Fruit fly (Drosophila melanogaster) whole organism, embryonic: ENCODE measurements around the gene Tnpo.

ENCODE experiments used
- Asciz ChIP-seq: fragments of 200-800 bp; sonication (Bioruptor generic); optimal IDR thresholded peaks from 2 replicates; lab custom pipeline; 2017; ENCODE audit warnings: missing biosample characterization, mild to moderate bottlenecking, missing genetic modification characterization, missing genetic modification reagents
- CG10147 ChIP-seq: fragments of 200-800 bp; sonication (Bioruptor generic); optimal IDR thresholded peaks from 2 replicates; lab custom pipeline; 2019; ENCODE audit warnings: missing biosample characterization, mild to moderate bottlenecking, missing genetic modification characterization, moderate library complexity
- CG10431 ChIP-seq: fragments of 200-800 bp; sonication (Bioruptor generic); optimal IDR thresholded peaks from 3 replicates; lab custom pipeline; 2018; ENCODE audit warnings: missing biosample characterization, mild to moderate bottlenecking, missing genetic modification characterization
- CG10543 ChIP-seq: fragments of 200-800 bp; sonication (Bioruptor generic); optimal IDR thresholded peaks from 3 replicates; lab custom pipeline; 2017; ENCODE audit warnings: missing biosample characterization, mild to moderate bottlenecking, missing genetic modification characterization, moderate library complexity
- CG11398 ChIP-seq: fragments of 200-800 bp; sonication (Bioruptor generic); optimal IDR thresholded peaks from 2 replicates; lab custom pipeline; 2016; ENCODE audit warnings: missing biosample characterization, missing genetic modification characterization
- CG12769 ChIP-seq: fragments of 200-800 bp; sonication (Bioruptor generic); optimal IDR thresholded peaks from 2 replicates; lab custom pipeline; 2019; ENCODE audit warnings: missing biosample characterization, mild to moderate bottlenecking, missing genetic modification characterization, moderate library complexity
- CG13287 ChIP-seq: fragments of 200-800 bp; sonication (Bioruptor generic); IDR thresholded peaks from 2 replicates; pipeline ENCODE4 v1.3.6; 2022; ENCODE audit warnings: missing biosample characterization, missing genetic modification characterization; ENCODE audit not compliant: partially characterized antibody
- CG15073 ChIP-seq: fragments of 200-800 bp; sonication (Bioruptor generic); optimal IDR thresholded peaks from 2 replicates; lab custom pipeline; 2016; ENCODE audit warnings: missing biosample characterization, missing genetic modification characterization
- CG1647 ChIP-seq: fragments of 200-800 bp; sonication (Bioruptor generic); optimal IDR thresholded peaks from 3 replicates; lab custom pipeline; 2016; ENCODE audit warnings: missing biosample characterization, missing genetic modification characterization
- CG17568 ChIP-seq: fragments of 200-800 bp; sonication (Bioruptor generic); optimal IDR thresholded peaks from 2 replicates; lab custom pipeline; 2018; ENCODE audit warnings: missing biosample characterization, mild to moderate bottlenecking, missing genetic modification characterization, moderate library complexity
- CG17912 ChIP-seq: fragments of 200-800 bp; sonication (Bioruptor generic); optimal IDR thresholded peaks from 2 replicates; lab custom pipeline; 2018; ENCODE audit warnings: missing biosample characterization, mild to moderate bottlenecking, missing genetic modification characterization
- CG2202 ChIP-seq: fragments of 200-800 bp; sonication (Bioruptor generic); optimal IDR thresholded peaks from 2 replicates; lab custom pipeline; 2018; ENCODE audit warnings: missing biosample characterization, mild to moderate bottlenecking, missing genetic modification characterization
- CG3163 ChIP-seq: fragments of 200-800 bp; sonication (Bioruptor generic); optimal IDR thresholded peaks from 3 replicates; lab custom pipeline; 2016; ENCODE audit warnings: missing biosample characterization, missing genetic modification characterization
- CG32772 ChIP-seq: fragments of 200-800 bp; sonication (Bioruptor generic); IDR thresholded peaks from 2 replicates; pipeline ENCODE4 v1.3.6; 2022; ENCODE audit warnings: missing biosample characterization, missing genetic modification characterization
- CG4424 ChIP-seq: fragments of 200-800 bp; sonication (Bioruptor generic); optimal IDR thresholded peaks from 3 replicates; lab custom pipeline; 2016; ENCODE audit warnings: missing biosample characterization, missing genetic modification characterization
- CG7745 ChIP-seq: fragments of 200-800 bp; sonication (Bioruptor generic); optimal IDR thresholded peaks from 2 replicates; lab custom pipeline; 2018; ENCODE audit warnings: missing biosample characterization, mild to moderate bottlenecking, missing genetic modification characterization, moderate library complexity
- CG7987 ChIP-seq: fragments of 200-800 bp; sonication (Bioruptor generic); optimal IDR thresholded peaks from 2 replicates; lab custom pipeline; 2018; ENCODE audit warnings: missing biosample characterization, mild to moderate bottlenecking, missing genetic modification characterization, moderate library complexity
- CG9437 ChIP-seq: fragments of 200-800 bp; sonication (Bioruptor generic); optimal IDR thresholded peaks from 2 replicates; lab custom pipeline; 2018; ENCODE audit warnings: missing biosample characterization, mild to moderate bottlenecking, missing genetic modification characterization
- Dref ChIP-seq: fragments of 200-800 bp; sonication (Bioruptor generic); IDR thresholded peaks from 2 replicates; pipeline ENCODE4 v1.3.6; 2022; ENCODE audit warnings: missing biosample characterization, missing genetic modification characterization
- E2f2 ChIP-seq: fragments of 200-800 bp; sonication (Bioruptor generic); IDR thresholded peaks from 2 replicates; pipeline ENCODE4 v1.3.6; 2022; ENCODE audit warnings: missing biosample characterization, missing genetic modification characterization
- Eip74EF ChIP-seq, 2 experiments: fragments of 200-800 bp in 1 of 2; fragments of >200 bp in 1 of 2; sonication (Bioruptor generic) in 1 of 2; optimal IDR thresholded peaks; 2 replicates each; lab custom pipeline; 2017 to 2019; ENCODE audit warnings: missing biosample characterization in 2 of 2, missing genetic modification characterization in 2 of 2, mild to moderate bottlenecking in 1 of 2, moderate library complexity in 1 of 2
- Jarid2 ChIP-seq: fragments of 200-800 bp; sonication (Bioruptor generic); optimal IDR thresholded peaks from 3 replicates; lab custom pipeline; 2017; ENCODE audit warnings: mild to moderate bottlenecking, missing biosample characterization, missing genetic modification reagents, missing genetic modification characterization
- Mes4 ChIP-seq: fragments of 200-800 bp; sonication (Bioruptor generic); optimal IDR thresholded peaks from 2 replicates; lab custom pipeline; 2016; ENCODE audit warnings: missing biosample characterization, missing genetic modification characterization
- NFAT ChIP-seq: fragments of 200-800 bp; sonication (Bioruptor generic); IDR thresholded peaks from 2 replicates; pipeline ENCODE4 v1.3.6; 2022; ENCODE audit warnings: missing biosample characterization, missing genetic modification characterization
- Nf-YA ChIP-seq: fragments of 200-800 bp; sonication (Bioruptor generic); IDR thresholded peaks from 2 replicates; pipeline ENCODE4 v1.3.6; 2022; ENCODE audit warnings: missing biosample characterization, missing genetic modification characterization
- Opbp ChIP-seq: fragments of 200-800 bp; sonication (Bioruptor generic); IDR thresholded peaks from 3 replicates; pipeline ENCODE4 v1.3.6; 2022; ENCODE audit warnings: missing biosample characterization, missing genetic modification characterization; ENCODE audit not compliant: partially characterized antibody
- Ravus ChIP-seq: fragments of 200-800 bp; sonication (Bioruptor generic); IDR thresholded peaks from 2 replicates; pipeline ENCODE4 v1.3.6; 2022; ENCODE audit warnings: missing biosample characterization, missing genetic modification characterization
- Rx ChIP-seq: fragments of 200-800 bp; sonication (Bioruptor generic); IDR thresholded peaks from 2 replicates; pipeline ENCODE4 v1.3.6; 2022; ENCODE audit warnings: missing biosample characterization, missing genetic modification characterization
- Usf ChIP-seq: fragments of 200-800 bp; sonication (Bioruptor generic); optimal IDR thresholded peaks from 2 replicates; lab custom pipeline; 2017; ENCODE audit warnings: missing genotype, missing biosample characterization, missing genetic modification characterization
- Xrp1 ChIP-seq: fragments of 200-800 bp; sonication (Bioruptor generic); IDR thresholded peaks from 2 replicates; pipeline ENCODE4 v1.3.6; 2022; ENCODE audit warnings: missing biosample characterization, missing genetic modification characterization
- ara ChIP-seq: fragments of 200-800 bp; sonication (Bioruptor generic); IDR thresholded peaks from 2 replicates; pipeline ENCODE4 v1.3.6; 2022; ENCODE audit warnings: missing biosample characterization, missing genetic modification characterization
- ci ChIP-seq: fragments of 200-800 bp; sonication (Bioruptor generic); IDR thresholded peaks from 3 replicates; pipeline ENCODE4 v1.3.6; 2022; ENCODE audit warnings: missing biosample characterization, missing genetic modification characterization
- dpn ChIP-seq, 2 experiments: fragments of 200-800 bp; sonication (Bioruptor generic); optimal IDR thresholded peaks; 3 replicates each; lab custom pipeline; 2016; ENCODE audit warnings: missing biosample characterization in 2 of 2, missing genetic modification characterization in 2 of 2
- ewg ChIP-seq: fragments of 200-800 bp; sonication (Bioruptor generic); optimal IDR thresholded peaks from 3 replicates; lab custom pipeline; 2017; ENCODE audit warnings: mild to moderate bottlenecking, missing biosample characterization, missing genetic modification reagents, missing genetic modification characterization
- gsb ChIP-seq: fragments of 200-800 bp; sonication (Bioruptor generic); IDR thresholded peaks from 2 replicates; pipeline ENCODE4 v1.3.6; 2022; ENCODE audit warnings: missing biosample characterization, missing genetic modification characterization
- hbn ChIP-seq: fragments of 200-800 bp; sonication (Bioruptor generic); IDR thresholded peaks from 2 replicates; pipeline ENCODE4 v1.3.6; 2022; ENCODE audit warnings: missing biosample characterization, missing genetic modification characterization; ENCODE audit not compliant: partially characterized antibody
- insv ChIP-seq, 2 experiments: fragments of 200-800 bp; sonication (Bioruptor generic); optimal IDR thresholded peaks; 3 replicates each; lab custom pipeline; 2016 to 2018; ENCODE audit warnings: missing biosample characterization in 2 of 2, missing genetic modification characterization in 2 of 2
- inv ChIP-seq: fragments of 200-800 bp; sonication (Bioruptor generic); IDR thresholded peaks from 2 replicates; pipeline ENCODE4 v1.3.6; 2022; ENCODE audit warnings: missing biosample characterization, missing genetic modification characterization; ENCODE audit not compliant: partially characterized antibody
- lbe ChIP-seq: fragments of 200-800 bp; sonication (Bioruptor generic); optimal IDR thresholded peaks from 2 replicates; lab custom pipeline; 2016; ENCODE audit warnings: missing biosample characterization, mild to moderate bottlenecking, missing genetic modification characterization
- nom ChIP-seq: fragments of 200-800 bp; sonication (Bioruptor generic); optimal IDR thresholded peaks from 2 replicates; lab custom pipeline; 2017; ENCODE audit warnings: missing biosample characterization, missing genetic modification characterization, mild to moderate bottlenecking, moderate library complexity, missing genetic modification reagents
- sisA ChIP-seq: fragments of 200-800 bp; sonication (Bioruptor generic); IDR thresholded peaks from 2 replicates; pipeline ENCODE4 v1.3.6; 2022; ENCODE audit warnings: missing biosample characterization, missing genetic modification characterization
- sna ChIP-seq: fragments of 200-800 bp; sonication (Bioruptor generic); IDR thresholded peaks from 2 replicates; pipeline ENCODE4 v1.3.6; 2022; ENCODE audit warnings: missing biosample characterization, missing genetic modification characterization; ENCODE audit not compliant: partially characterized antibody
- stwl ChIP-seq: fragments of 200-800 bp; sonication (Bioruptor generic); optimal IDR thresholded peaks from 3 replicates; lab custom pipeline; 2018; ENCODE audit warnings: missing biosample characterization, mild to moderate bottlenecking, missing genetic modification characterization, moderate library complexity
- sug ChIP-seq: fragments of 200-800 bp; optimal IDR thresholded peaks from 2 replicates; lab custom pipeline; 2019; ENCODE audit warnings: missing biosample characterization, mild to moderate bottlenecking, missing genetic modification characterization, moderate library complexity
- tap ChIP-seq: fragments of 200-800 bp; optimal IDR thresholded peaks from 3 replicates; lab custom pipeline; 2019; ENCODE audit warnings: missing biosample characterization, mild to moderate bottlenecking, missing genetic modification characterization, moderate library complexity
- tll ChIP-seq, 2 experiments: fragments of 200-800 bp in 1 of 2; fragments of >200 bp in 1 of 2; sonication (Bioruptor generic) in 1 of 2; optimal IDR thresholded peaks; 2 replicates each; lab custom pipeline; 2017 to 2019; ENCODE audit warnings: missing biosample characterization in 2 of 2, missing genetic modification characterization in 2 of 2, mild to moderate bottlenecking in 1 of 2, moderate library complexity in 1 of 2
- tx ChIP-seq: fragments of 200-800 bp; sonication (Bioruptor generic); optimal IDR thresholded peaks from 2 replicates; lab custom pipeline; 2016; ENCODE audit warnings: missing biosample characterization, missing genetic modification characterization
- unc-4 ChIP-seq: fragments of 200-800 bp; sonication (Bioruptor generic); IDR thresholded peaks from 2 replicates; pipeline ENCODE4 v1.3.6; 2022; ENCODE audit warnings: missing biosample characterization, missing genetic modification characterization; ENCODE audit not compliant: partially characterized antibody

The Tnpo gene

DNA sequence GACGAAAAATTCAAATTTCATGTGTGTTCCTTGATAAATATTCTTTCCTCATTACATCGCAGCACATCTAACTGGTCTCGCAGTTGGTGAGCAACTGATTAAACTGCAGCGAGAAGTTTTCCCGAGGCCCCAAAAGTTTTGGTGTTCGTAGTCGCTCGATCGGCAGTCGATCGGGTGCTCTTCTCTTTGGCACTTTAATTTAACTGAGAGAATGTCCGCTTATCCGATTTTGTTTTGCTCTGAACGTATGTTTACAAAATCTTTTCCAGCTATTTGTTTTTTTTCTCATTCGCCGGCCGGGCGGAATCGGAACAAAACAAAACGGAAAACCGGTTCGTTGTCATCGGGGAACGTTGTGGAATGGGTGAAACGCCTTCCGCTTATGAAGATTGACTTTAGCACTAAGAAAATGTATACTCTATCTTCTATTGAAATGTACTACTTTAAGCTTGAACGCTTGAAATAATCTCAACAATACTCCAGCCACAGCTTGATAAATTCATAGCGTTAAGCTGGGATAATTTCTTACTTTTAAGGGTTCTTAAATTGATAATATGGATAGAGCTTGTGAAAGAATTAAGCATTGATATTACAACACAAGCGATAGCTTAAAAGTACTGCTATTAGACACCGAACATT is 25.4 kb downstream of the Tnpo start:
- TF ChIP-seq CG9437 = no peak
- no peak for TF ChIP-seq sisA (GFP tag; lab: Robert Waterston, UW)
- peak; percentile 36 for TF ChIP-seq Asciz
- TF ChIP-seq tap (tag; lab: Kevin White, UChicago) = no peak
- no peak for TF ChIP-seq Dref (GFP tag; lab: Robert Waterston, UW)
- TF ChIP-seq lbe = peak; percentile 44
- no peak for TF ChIP-seq CG10543 (GFP tag; lab: Kevin White, UChicago)
- no peak for TF ChIP-seq CG15073 (GFP tag; lab: Kevin White, UChicago)
- TF ChIP-seq Xrp1 = no peak
- no peak for TF ChIP-seq inv (GFP tag; lab: Robert Waterston, UW)
- no peak for TF ChIP-seq Rx
- TF ChIP-seq CG7987 (GFP tag; lab: Kevin White, UChicago) = no peak
- no peak for TF ChIP-seq CG10147 (GFP tag; lab: Kevin White, UChicago)
- TF ChIP-seq unc-4 (GFP tag; lab: Robert Waterston, UW) = peak; percentile 33
- TF ChIP-seq hbn (GFP tag; lab: Robert Waterston, UW) = no peak
- no peak for TF ChIP-seq CG4424 (GFP tag; lab: Kevin White, UChicago)
- TF ChIP-seq CG2202 (tag; lab: Kevin White, UChicago) = no peak
- no peak for TF ChIP-seq NFAT (GFP tag; lab: Robert Waterston, UW)
- no peak for TF ChIP-seq dpn (GFP tag; optimal IDR thresholded peaks at IDR 0.05; lab: Kevin White, UChicago)
- peak; percentile 78; the same call in 2 of the 3 replicates for TF ChIP-seq ci (GFP tag; lab: Robert Waterston, UW)
- no peak for TF ChIP-seq Nf-YA
- no peak for TF ChIP-seq CG32772
- peak; percentile 58 for TF ChIP-seq CG17568 (GFP tag; lab: Kevin White, UChicago)
- no peak for TF ChIP-seq CG10431 (GFP tag; lab: Kevin White, UChicago)
- TF ChIP-seq ara = no peak
- no peak for TF ChIP-seq Ravus (GFP tag; lab: Robert Waterston, UW)
- peak; percentile 21 for TF ChIP-seq CG12769
- no peak for TF ChIP-seq gsb (GFP tag; lab: Robert Waterston, UW)
- peak; percentile 62 for TF ChIP-seq CG3163 (GFP tag; lab: Kevin White, UChicago)
- TF ChIP-seq Usf (GFP tag; lab: Kevin White, UChicago) = no peak
- peak; percentile 3 for TF ChIP-seq stwl (tag; lab: Kevin White, UChicago)
- TF ChIP-seq tx (GFP tag; lab: Kevin White, UChicago) = no peak
- peak; percentile 13 for TF ChIP-seq CG17912 (GFP tag; lab: Kevin White, UChicago)
- TF ChIP-seq Opbp (GFP tag; lab: Robert Waterston, UW) = peak; percentile 47; the same call in 1 of the 3 replicates
- TF ChIP-seq CG13287 = peak; percentile 68
- TF ChIP-seq tll (GFP tag; optimal IDR thresholded peaks at IDR 0.05; lab: Kevin White, UChicago) = no peak
- peak in 1 of 2 experiments; percentile 4 for TF ChIP-seq insv (GFP tag; optimal IDR thresholded peaks at IDR 0.05; lab: Kevin White, UChicago)
- TF ChIP-seq sna (GFP tag; lab: Robert Waterston, UW) = peak; percentile 23; the same call in 1 of the 2 replicates
- TF ChIP-seq CG11398 (GFP tag; lab: Kevin White, UChicago) = no peak
- no peak for TF ChIP-seq ewg (GFP tag; lab: Kevin White, UChicago)
- TF ChIP-seq nom (GFP tag; lab: Kevin White, UChicago) = peak; percentile 68
- no peak for TF ChIP-seq Mes4 (GFP tag; lab: Kevin White, UChicago)
- peak in 1 of 2 experiments; percentile 63 for TF ChIP-seq Eip74EF (GFP tag; optimal IDR thresholded peaks at IDR 0.05; lab: Kevin White, UChicago)
- TF ChIP-seq CG7745 = peak; percentile 29
- no peak for TF ChIP-seq CG1647 (GFP tag; lab: Kevin White, UChicago)
- TF ChIP-seq sug (tag; lab: Kevin White, UChicago) = no peak
- peak; percentile 80 for TF ChIP-seq Jarid2
- TF ChIP-seq E2f2 (GFP tag; lab: Robert Waterston, UW) = 0 out of 2 replicates have a peak, but pooled peaks have one; percentile 41
